Worm (Caenorhabditis elegans) whole organism, L3 larva: Measurements from ENCODE around the gene R13H4.6.

Experiments used
- R02D3.7 ChIP-seq: fragments of 150-350 bp; optimal IDR thresholded peaks from 2 replicates; lab custom pipeline; 2014; ENCODE audit warnings: missing biosample characterization, missing genetic modification characterization
- ZK546.5 ChIP-seq: sonication (generic microtip); optimal IDR thresholded peaks from 2 replicates; lab custom pipeline; 2017; ENCODE audit warnings: missing biosample characterization, missing genetic modification characterization
- aly-2 ChIP-seq: fragments of 150-350 bp; optimal IDR thresholded peaks from 2 replicates; lab custom pipeline; 2014; ENCODE audit warnings: missing biosample characterization, missing genetic modification characterization
- ama-1 ChIP-seq: fragments of 150-350 bp; optimal IDR thresholded peaks from 2 replicates; lab custom pipeline; 2018
- ceh-16 ChIP-seq: sonication (generic microtip); optimal IDR thresholded peaks from 2 replicates; lab custom pipeline; 2017; ENCODE audit warnings: missing biosample characterization, missing genetic modification characterization
- ceh-28 ChIP-seq: fragments of 150-350 bp; optimal IDR thresholded peaks from 2 replicates; lab custom pipeline; 2014; ENCODE audit warnings: missing biosample characterization, missing genetic modification reagents, missing genetic modification characterization
- ceh-82 ChIP-seq: fragments of 150-350 bp; optimal IDR thresholded peaks from 2 replicates; lab custom pipeline; 2014; ENCODE audit warnings: missing biosample characterization, missing genetic modification characterization
- ceh-9 ChIP-seq: sonication (generic microtip); optimal IDR thresholded peaks from 2 replicates; lab custom pipeline; 2018; ENCODE audit warnings: missing biosample characterization, missing genetic modification characterization
- daf-12 ChIP-seq: fragments of 150-350 bp; optimal IDR thresholded peaks from 2 replicates; lab custom pipeline; 2014; ENCODE audit warnings: missing biosample characterization, missing genetic modification reagents, missing genetic modification characterization
- egl-27 ChIP-seq: sonication (generic microtip); optimal IDR thresholded peaks from 4 replicates; lab custom pipeline; 2017; ENCODE audit warnings: missing biosample characterization, missing genetic modification reagents, missing genetic modification characterization
- egl-5 ChIP-seq: fragments of 150-350 bp; optimal IDR thresholded peaks from 2 replicates; lab custom pipeline; 2017; ENCODE audit warnings: missing biosample characterization, missing genetic modification reagents, missing genetic modification characterization, inconsistent platforms
- elt-1 ChIP-seq: fragments of 150-350 bp; optimal IDR thresholded peaks from 2 replicates; lab custom pipeline; 2014; ENCODE audit warnings: missing biosample characterization, missing genetic modification characterization
- elt-2 ChIP-seq: sonication (generic microtip); optimal IDR thresholded peaks from 2 replicates; lab custom pipeline; 2016; ENCODE audit warnings: missing genetic modification reagents, mild to moderate bottlenecking, missing genetic modification characterization, missing compliant biosample characterization
- elt-3 ChIP-seq, 3 experiments: fragments of 150-350 bp in 1 of 3; sonication (generic microtip) in 2 of 3; optimal IDR thresholded peaks; 2 replicates in 2 of 3; 4 replicates in 1 of 3; lab custom pipeline; 2014 to 2017; ENCODE audit warnings: missing biosample characterization in 3 of 3, missing genetic modification characterization in 3 of 3
- eor-1 ChIP-seq, 2 experiments: fragments of 150-350 bp; optimal IDR thresholded peaks; 2 replicates each; lab custom pipeline; 2014 to 2018; ENCODE audit warnings: missing biosample characterization in 2 of 2, missing genetic modification characterization in 2 of 2
- fkh-10 ChIP-seq: sonication (generic microtip); optimal IDR thresholded peaks from 2 replicates; lab custom pipeline; 2017; ENCODE audit warnings: missing biosample characterization, missing genetic modification reagents, missing genetic modification characterization
- fkh-2 ChIP-seq: fragments of 150-350 bp; optimal IDR thresholded peaks from 2 replicates; lab custom pipeline; 2014; ENCODE audit warnings: missing biosample characterization, missing genetic modification reagents, missing genetic modification characterization
- fos-1 ChIP-seq: fragments of 150-350 bp; optimal IDR thresholded peaks from 2 replicates; lab custom pipeline; 2014; ENCODE audit warnings: missing biosample characterization, missing genetic modification characterization
- hmg-11 ChIP-seq: sonication (generic microtip); optimal IDR thresholded peaks from 2 replicates; lab custom pipeline; 2016; ENCODE audit warnings: missing genetic modification characterization, missing compliant biosample characterization
- jun-1 ChIP-seq: fragments of 150-350 bp; optimal IDR thresholded peaks from 2 replicates; lab custom pipeline; 2014; ENCODE audit warnings: missing biosample characterization, missing genetic modification reagents, missing genetic modification characterization
- lin-15B ChIP-seq: fragments of 150-350 bp; optimal IDR thresholded peaks from 2 replicates; lab custom pipeline; 2014; ENCODE audit warnings: missing biosample characterization, missing genetic modification characterization
- lin-39 ChIP-seq: fragments of 150-350 bp; optimal IDR thresholded peaks from 2 replicates; lab custom pipeline; 2018; ENCODE audit warnings: missing biosample characterization, missing genetic modification reagents, missing genetic modification characterization
- lsy-12 ChIP-seq: sonication (generic microtip); optimal IDR thresholded peaks from 2 replicates; lab custom pipeline; 2016; ENCODE audit warnings: mild to moderate bottlenecking, missing genetic modification characterization, missing compliant biosample characterization
- mdl-1 ChIP-seq: fragments of 150-350 bp; optimal IDR thresholded peaks from 2 replicates; lab custom pipeline; 2014; ENCODE audit warnings: missing biosample characterization, missing genetic modification characterization
- mml-1 ChIP-seq: fragments of 150-350 bp; sonication (generic microtip); optimal IDR thresholded peaks from 3 replicates; lab custom pipeline; 2014; ENCODE audit warnings: missing biosample characterization, missing genetic modification characterization
- nfya-1 ChIP-seq: sonication (generic microtip); optimal IDR thresholded peaks from 2 replicates; lab custom pipeline; 2017; ENCODE audit warnings: missing genetic modification characterization, mild to moderate bottlenecking, missing compliant biosample characterization, antibody characterized with exemption, moderate library complexity; ENCODE audit not compliant: insufficient read depth
- nhr-11 ChIP-seq: fragments of 150-350 bp; optimal IDR thresholded peaks from 2 replicates; lab custom pipeline; 2014; ENCODE audit warnings: missing biosample characterization, missing genetic modification characterization
- nhr-12 ChIP-seq: fragments of 150-350 bp; optimal IDR thresholded peaks from 2 replicates; lab custom pipeline; 2014; ENCODE audit warnings: missing biosample characterization, missing genetic modification characterization
- nhr-23 ChIP-seq: fragments of 150-350 bp; optimal IDR thresholded peaks from 2 replicates; lab custom pipeline; 2014; ENCODE audit warnings: missing biosample characterization, missing genetic modification reagents, missing genetic modification characterization
- nhr-237 ChIP-seq: fragments of 150-350 bp; optimal IDR thresholded peaks from 2 replicates; lab custom pipeline; 2014; ENCODE audit warnings: missing biosample characterization, missing genetic modification characterization
- nhr-25 ChIP-seq: sonication (generic microtip); optimal IDR thresholded peaks from 2 replicates; lab custom pipeline; 2017; ENCODE audit warnings: missing biosample characterization, missing genetic modification characterization
- nhr-28 ChIP-seq: fragments of 150-350 bp; optimal IDR thresholded peaks from 2 replicates; lab custom pipeline; 2014; ENCODE audit warnings: missing biosample characterization, missing genetic modification characterization
- nhr-43 ChIP-seq: sonication (generic microtip); optimal IDR thresholded peaks from 2 replicates; lab custom pipeline; 2016; ENCODE audit warnings: mild to moderate bottlenecking, missing genetic modification characterization, missing compliant biosample characterization; ENCODE audit not compliant: poor library complexity, severe bottlenecking
- nhr-67 ChIP-seq: fragments of 150-350 bp; optimal IDR thresholded peaks from 2 replicates; lab custom pipeline; 2014; ENCODE audit warnings: missing biosample characterization, missing genetic modification characterization
- nhr-76 ChIP-seq: fragments of 150-350 bp; sonication (generic microtip); optimal IDR thresholded peaks from 5 replicates; lab custom pipeline; 2014; ENCODE audit warnings: missing biosample characterization, missing genetic modification characterization
- nhr-77 ChIP-seq: fragments of 150-350 bp; optimal IDR thresholded peaks from 2 replicates; lab custom pipeline; 2014; ENCODE audit warnings: missing biosample characterization, missing genetic modification characterization
- pha-4 ChIP-seq: fragments of 150-350 bp; optimal IDR thresholded peaks from 2 replicates; lab custom pipeline; 2014; ENCODE audit warnings: missing biosample characterization, missing genetic modification reagents, missing genetic modification characterization
- pqm-1 ChIP-seq: fragments of 150-350 bp; optimal IDR thresholded peaks from 2 replicates; lab custom pipeline; 2017; ENCODE audit warnings: missing biosample characterization, missing genetic modification characterization, inconsistent platforms
- sea-2 ChIP-seq: fragments of 150-350 bp; sonication (generic microtip); optimal IDR thresholded peaks from 4 replicates; lab custom pipeline; 2014; ENCODE audit warnings: missing biosample characterization, missing genetic modification reagents, missing genetic modification characterization
- skn-1 ChIP-seq: fragments of 150-350 bp; optimal IDR thresholded peaks from 2 replicates; lab custom pipeline; 2014; ENCODE audit warnings: missing biosample characterization, missing genetic modification characterization
- snpc-4 ChIP-seq: fragments of 150-350 bp; optimal IDR thresholded peaks from 2 replicates; lab custom pipeline; 2014; ENCODE audit warnings: missing biosample characterization, missing genetic modification characterization
- tbx-2 ChIP-seq: sonication (generic microtip); optimal IDR thresholded peaks from 2 replicates; lab custom pipeline; 2016; ENCODE audit warnings: mild to moderate bottlenecking, missing genetic modification characterization, missing compliant biosample characterization
- unc-62 ChIP-seq: fragments of 150-350 bp; sonication (generic microtip); optimal IDR thresholded peaks from 4 replicates; lab custom pipeline; 2014; ENCODE audit warnings: missing biosample characterization, missing genetic modification reagents, missing genetic modification characterization
- zag-1 ChIP-seq: fragments of 150-350 bp; optimal IDR thresholded peaks from 2 replicates; lab custom pipeline; 2014; ENCODE audit warnings: missing biosample characterization, missing genetic modification characterization
- ztf-11 ChIP-seq: fragments of 150-350 bp; optimal IDR thresholded peaks from 2 replicates; lab custom pipeline; 2014; ENCODE audit warnings: missing biosample characterization, missing genetic modification characterization
- ztf-4 ChIP-seq: fragments of 150-350 bp; optimal IDR thresholded peaks from 2 replicates; lab custom pipeline; 2014; ENCODE audit warnings: missing biosample characterization, missing genetic modification characterization

R13H4.6 gene

ce11 chrV:11820551-11820950, 42.4 kb upstream of the R13H4.6 start:
- TF ChIP-seq elt-3 (tag; optimal IDR thresholded peaks at IDR 0.05; lab: Kevin White, UChicago) (no peak), nhr-43 (peak; percentile 34), pqm-1 (tag; lab: Kevin White, UChicago) (peak; percentile 50), elt-2 (tag; lab: Kevin White, UChicago) (peak; percentile 62), ama-1 (lab: Kevin White, UChicago) (peak; percentile 89)

ce11 chrV:11822461-11822939, 40.4 kb upstream of the R13H4.6 start, which contains the start of gene pyc-1:
Gene pyc-1 (minus strand): TSS chrV:11822529.
- TF ChIP-seq hmg-11 (no peak), nhr-11 (no peak), nhr-76 (no peak), ceh-16 (tag; lab: Kevin White, UChicago) (no peak), pqm-1 (tag; lab: Kevin White, UChicago) (peak; percentile 74), ceh-28 (peak; percentile 7), nhr-28 (no peak), tbx-2 (no peak), egl-5 (tag; lab: Kevin White, UChicago) (no peak), ztf-11 (tag; lab: Kevin White, UChicago) (no peak), elt-1 (tag; lab: Kevin White, UChicago) (no peak), lin-15B (no peak), ZK546.5 (tag; lab: Kevin White, UChicago) (no peak), fos-1 (tag; lab: Kevin White, UChicago) (no peak), nhr-25 (tag; lab: Kevin White, UChicago) (no peak), nhr-12 (tag; lab: Kevin White, UChicago) (no peak), skn-1 (tag; lab: Kevin White, UChicago) (no peak), ceh-82 (tag; lab: Kevin White, UChicago) (no peak), daf-12 (tag; lab: Kevin White, UChicago) (no peak), ceh-9 (tag; lab: Kevin White, UChicago) (no peak), sea-2 (GFP tag; lab: Kevin White, UChicago) (no peak), elt-2 (tag; lab: Kevin White, UChicago) (peak; percentile 71), lin-39 (tag; lab: Kevin White, UChicago) (peak; percentile 15), fkh-2 (tag; lab: Kevin White, UChicago) (no peak), elt-3 (tag; optimal IDR thresholded peaks at IDR 0.05; lab: Kevin White, UChicago) (no peak), fkh-10 (GFP tag; lab: Kevin White, UChicago) (no peak), unc-62 (GFP tag; lab: Kevin White, UChicago) (no peak), lsy-12 (tag; lab: Kevin White, UChicago) (peak; percentile 19), nhr-23 (no peak), aly-2 (tag; lab: Kevin White, UChicago) (no peak), nhr-77 (no peak), snpc-4 (tag; lab: Kevin White, UChicago) (no peak), mml-1 (tag; lab: Kevin White, UChicago) (no peak), ama-1 (lab: Kevin White, UChicago) (peak; percentile 59), ztf-4 (tag; lab: Kevin White, UChicago) (no peak), mdl-1 (tag; lab: Kevin White, UChicago) (no peak), nhr-43 (no peak), nfya-1 (tag; lab: Kevin White, UChicago) (peak; percentile 30), nhr-67 (no peak), egl-27 (no peak), R02D3.7 (tag; lab: Kevin White, UChicago) (no peak), pha-4 (tag; lab: Kevin White, UChicago) (peak; percentile 77), nhr-237 (tag; lab: Kevin White, UChicago) (no peak), eor-1 (tag; optimal IDR thresholded peaks at IDR 0.05; lab: Kevin White, UChicago) (no peak), zag-1 (tag; lab: Kevin White, UChicago) (no peak), jun-1 (peak; percentile 56)
- TF ChIP-seq, all 47 proteins: peak for 9
